Fruit fly (Drosophila melanogaster) whole organism, embryonic: Measurements from ENCODE around the gene Nrd1.
A peak's percentile ranks its signal among the peaks of the same experiment; 100 is the strongest.

Source experiments
- Antp ChIP-seq: fragments of 200-800 bp; sonication (Bioruptor generic); optimal IDR thresholded peaks from 3 replicates; lab custom pipeline; 2016; ENCODE audit warnings: missing biosample characterization, missing genetic modification characterization
- Atf-2 ChIP-seq: fragments of 200-800 bp; sonication (Bioruptor generic); optimal IDR thresholded peaks from 2 replicates; lab custom pipeline; 2016; ENCODE audit warnings: missing biosample characterization, missing genetic modification characterization
- Atf6 ChIP-seq: fragments of 200-800 bp; sonication (Bioruptor generic); IDR thresholded peaks from 2 replicates; pipeline ENCODE4 v1.3.6; 2022; ENCODE audit warnings: missing biosample characterization, missing genetic modification characterization
- Awh ChIP-seq: fragments of 200-800 bp; sonication (Bioruptor generic); IDR thresholded peaks from 2 replicates; pipeline ENCODE4, ENCODE4 v1.3.6; 2022; ENCODE audit warnings: missing biosample characterization, missing genetic modification characterization
- B-H2 ChIP-seq: fragments of 200-800 bp; sonication (Bioruptor generic); optimal IDR thresholded peaks from 2 replicates; lab custom pipeline; 2018; ENCODE audit warnings: missing biosample characterization, mild to moderate bottlenecking, missing genetic modification characterization
- CG10959 ChIP-seq: fragments of 200-800 bp; sonication (Bioruptor generic); IDR thresholded peaks from 2 replicates; pipeline ENCODE4 v1.3.6; 2022; ENCODE audit warnings: missing biosample characterization, missing genetic modification characterization
- CG1233 ChIP-seq: fragments of 200-800 bp; sonication (Bioruptor generic); optimal IDR thresholded peaks from 4 replicates; lab custom pipeline; 2018; ENCODE audit warnings: missing biosample characterization, mild to moderate bottlenecking, missing genetic modification characterization
- CG15514 ChIP-seq: fragments of 200-800 bp; sonication (Bioruptor generic); optimal IDR thresholded peaks from 3 replicates; lab custom pipeline; 2017; ENCODE audit warnings: missing biosample characterization, missing genetic modification characterization, mild to moderate bottlenecking, moderate library complexity, missing genetic modification reagents
- CG16815 ChIP-seq: fragments of 200-800 bp; sonication (Bioruptor generic); optimal IDR thresholded peaks from 3 replicates; lab custom pipeline; 2017; ENCODE audit warnings: missing biosample characterization, mild to moderate bottlenecking, missing genetic modification characterization
- CG18599 ChIP-seq: fragments of 200-800 bp; sonication (Bioruptor generic); optimal IDR thresholded peaks from 3 replicates; lab custom pipeline; 2017; ENCODE audit warnings: missing biosample characterization, missing genetic modification characterization, mild to moderate bottlenecking, moderate library complexity, missing genetic modification reagents
- CG30020 ChIP-seq: fragments of 200-800 bp; optimal IDR thresholded peaks from 2 replicates; lab custom pipeline; 2019; ENCODE audit warnings: missing biosample characterization, mild to moderate bottlenecking, missing genetic modification characterization, moderate library complexity
- CG3163 ChIP-seq: fragments of 200-800 bp; sonication (Bioruptor generic); optimal IDR thresholded peaks from 3 replicates; lab custom pipeline; 2016; ENCODE audit warnings: missing biosample characterization, missing genetic modification characterization
- CG34376 ChIP-seq: fragments of 200-800 bp; sonication (Bioruptor generic); optimal IDR thresholded peaks from 2 replicates; lab custom pipeline; 2018; ENCODE audit warnings: missing biosample characterization, mild to moderate bottlenecking, missing genetic modification characterization
- CG42726 ChIP-seq: fragments of 200-800 bp; sonication (Bioruptor generic); IDR thresholded peaks from 2 replicates; pipeline ENCODE4 v1.3.6; 2022; ENCODE audit warnings: missing biosample characterization, missing genetic modification characterization; ENCODE audit not compliant: partially characterized antibody
- CG4707 ChIP-seq: fragments of 200-800 bp; sonication (Bioruptor generic); optimal IDR thresholded peaks from 2 replicates; lab custom pipeline; 2018; ENCODE audit warnings: missing biosample characterization, mild to moderate bottlenecking, missing genetic modification characterization, moderate library complexity
- CG4730 ChIP-seq: fragments of 200-800 bp; sonication (Bioruptor generic); IDR thresholded peaks from 2 replicates; pipeline ENCODE4 v1.3.6; 2022; ENCODE audit warnings: missing biosample characterization, missing genetic modification characterization
- CG7372 ChIP-seq: fragments of 200-800 bp; sonication (Bioruptor generic); IDR thresholded peaks from 2 replicates; pipeline ENCODE4 v1.3.6; 2022; ENCODE audit warnings: missing biosample characterization, missing genetic modification characterization
- CG8290 ChIP-seq, 3 experiments: fragments of 200-800 bp; sonication (Bioruptor generic); optimal IDR thresholded peaks; 2 replicates each; lab custom pipeline; 2016 to 2019; ENCODE audit warnings: missing biosample characterization in 3 of 3, missing genetic modification characterization in 3 of 3, mild to moderate bottlenecking in 2 of 3, moderate library complexity in 1 of 3
- CG9215 ChIP-seq: fragments of 200-800 bp; sonication (Bioruptor generic); IDR thresholded peaks from 2 replicates; pipeline ENCODE4 v1.3.6; 2022; ENCODE audit warnings: missing biosample characterization, missing genetic modification characterization
- CG9817 ChIP-seq: fragments of 200-800 bp; sonication (Bioruptor generic); optimal IDR thresholded peaks from 2 replicates; lab custom pipeline; 2018; ENCODE audit warnings: missing biosample characterization, mild to moderate bottlenecking, missing genetic modification characterization, moderate library complexity
- CG9876 ChIP-seq: fragments of 200-800 bp; sonication (Bioruptor generic); optimal IDR thresholded peaks from 2 replicates; lab custom pipeline; 2016; ENCODE audit warnings: missing biosample characterization, missing genetic modification characterization
- Dp ChIP-seq: fragments of 200-800 bp; sonication (Bioruptor generic); optimal IDR thresholded peaks from 2 replicates; lab custom pipeline; 2018; ENCODE audit warnings: missing biosample characterization, mild to moderate bottlenecking, missing genetic modification characterization, moderate library complexity
- HHEX ChIP-seq: fragments of 200-800 bp; sonication (Bioruptor generic); optimal IDR thresholded peaks from 3 replicates; lab custom pipeline; 2017; ENCODE audit warnings: missing biosample characterization, mild to moderate bottlenecking, missing genetic modification characterization, missing genetic modification reagents
- HmgZ ChIP-seq: fragments of 200-800 bp; sonication (Bioruptor generic); optimal IDR thresholded peaks from 2 replicates; lab custom pipeline; 2018; ENCODE audit warnings: missing biosample characterization, mild to moderate bottlenecking, missing genetic modification characterization
- MESR4 ChIP-seq: fragments of 200-800 bp; sonication (Bioruptor generic); optimal IDR thresholded peaks from 2 replicates; lab custom pipeline; 2018; ENCODE audit warnings: missing biosample characterization, mild to moderate bottlenecking, missing genetic modification characterization, moderate library complexity
- NFAT ChIP-seq: fragments of 200-800 bp; sonication (Bioruptor generic); IDR thresholded peaks from 2 replicates; pipeline ENCODE4 v1.3.6; 2022; ENCODE audit warnings: missing biosample characterization, missing genetic modification characterization
- NfI ChIP-seq: fragments of 200-800 bp; sonication (Bioruptor generic); optimal IDR thresholded peaks from 3 replicates; lab custom pipeline; 2018; ENCODE audit warnings: missing biosample characterization, mild to moderate bottlenecking, missing genetic modification characterization, moderate library complexity
- Pdp1 ChIP-seq, 2 experiments: fragments of 200-800 bp; sonication (Bioruptor generic); optimal IDR thresholded peaks; 3 replicates each; lab custom pipeline; 2016; ENCODE audit warnings: missing biosample characterization in 2 of 2, missing genetic modification characterization in 2 of 2, mild to moderate bottlenecking in 1 of 2, moderate library complexity in 1 of 2
- Scr ChIP-seq: fragments of 200-800 bp; sonication (Bioruptor generic); IDR thresholded peaks from 2 replicates; pipeline ENCODE4 v1.3.6; 2022; ENCODE audit warnings: missing biosample characterization, missing genetic modification characterization; ENCODE audit not compliant: partially characterized antibody
- Ssrp ChIP-seq: fragments of 200-800 bp; sonication (Bioruptor generic); optimal IDR thresholded peaks from 2 replicates; lab custom pipeline; 2018; ENCODE audit warnings: missing biosample characterization, mild to moderate bottlenecking, missing genetic modification characterization, moderate library complexity
- Usf ChIP-seq: fragments of 200-800 bp; sonication (Bioruptor generic); optimal IDR thresholded peaks from 2 replicates; lab custom pipeline; 2017; ENCODE audit warnings: missing genotype, missing biosample characterization, missing genetic modification characterization
- ab ChIP-seq: fragments of 200-800 bp; sonication (Bioruptor generic); optimal IDR thresholded peaks from 2 replicates; lab custom pipeline; 2016; ENCODE audit warnings: missing biosample characterization, missing genetic modification characterization
- abd-A ChIP-seq: fragments of 200-800 bp; sonication (Bioruptor generic); optimal IDR thresholded peaks from 3 replicates; lab custom pipeline; 2019; ENCODE audit warnings: missing biosample characterization, mild to moderate bottlenecking, missing genetic modification characterization, moderate library complexity
- al ChIP-seq: fragments of 200-800 bp; sonication (Bioruptor generic); IDR thresholded peaks from 2 replicates; pipeline ENCODE4 v1.3.6; 2022; ENCODE audit warnings: missing biosample characterization, missing genetic modification characterization
- amos ChIP-seq: fragments of 200-800 bp; sonication (Bioruptor generic); IDR thresholded peaks from 2 replicates; pipeline ENCODE4 v1.3.6; 2022; ENCODE audit warnings: missing biosample characterization, missing genetic modification characterization; ENCODE audit not compliant: partially characterized antibody
- az2 ChIP-seq: fragments of 200-800 bp; sonication (Bioruptor generic); optimal IDR thresholded peaks from 3 replicates; lab custom pipeline; 2016; ENCODE audit warnings: missing biosample characterization, missing genetic modification characterization
- dm ChIP-seq: fragments of 200-800 bp; sonication (Bioruptor generic); optimal IDR thresholded peaks from 3 replicates; lab custom pipeline; 2016; ENCODE audit warnings: missing biosample characterization, missing genetic modification characterization
- dmrt11E ChIP-seq: fragments of 200-800 bp; sonication (Bioruptor generic); optimal IDR thresholded peaks from 3 replicates; lab custom pipeline; 2018; ENCODE audit warnings: missing biosample characterization, mild to moderate bottlenecking, missing genetic modification characterization, moderate library complexity
- fu2 ChIP-seq: fragments of 200-800 bp; sonication (Bioruptor generic); optimal IDR thresholded peaks from 2 replicates; lab custom pipeline; 2016; ENCODE audit warnings: missing biosample characterization, missing genetic modification characterization
- lbe ChIP-seq: fragments of 200-800 bp; sonication (Bioruptor generic); optimal IDR thresholded peaks from 2 replicates; lab custom pipeline; 2016; ENCODE audit warnings: missing biosample characterization, mild to moderate bottlenecking, missing genetic modification characterization
- lmd ChIP-seq: fragments of 200-800 bp; sonication (Bioruptor generic); IDR thresholded peaks from 2 replicates; pipeline ENCODE4 v1.3.6; 2022; ENCODE audit warnings: missing biosample characterization, missing genetic modification characterization
- mam ChIP-seq: fragments of 200-800 bp; sonication (Bioruptor generic); optimal IDR thresholded peaks from 3 replicates; lab custom pipeline; 2016; ENCODE audit warnings: missing biosample characterization, missing genetic modification characterization
- mirr ChIP-seq: fragments of 200-800 bp; sonication (Bioruptor generic); optimal IDR thresholded peaks from 3 replicates; lab custom pipeline; 2018; ENCODE audit warnings: missing biosample characterization, mild to moderate bottlenecking, missing genetic modification characterization
- mld ChIP-seq: fragments of 200-800 bp; sonication (Bioruptor generic); IDR thresholded peaks from 3 replicates; pipeline ENCODE4 v1.3.6; 2022; ENCODE audit warnings: missing biosample characterization, missing genetic modification characterization; ENCODE audit not compliant: partially characterized antibody
- pum ChIP-seq: fragments of 200-800 bp; sonication (Bioruptor generic); optimal IDR thresholded peaks from 2 replicates; lab custom pipeline; 2016; ENCODE audit warnings: missing biosample characterization, missing genetic modification characterization
- salm ChIP-seq: fragments of 200-800 bp; sonication (Bioruptor generic); optimal IDR thresholded peaks from 2 replicates; lab custom pipeline; 2018; ENCODE audit warnings: missing biosample characterization, mild to moderate bottlenecking, missing genetic modification characterization
- shn ChIP-seq: fragments of 200-800 bp; sonication (Bioruptor generic); optimal IDR thresholded peaks from 3 replicates; lab custom pipeline; 2016; ENCODE audit warnings: missing biosample characterization, missing genetic modification characterization
- sob ChIP-seq: fragments of 200-800 bp; sonication (Bioruptor generic); IDR thresholded peaks from 2 replicates; pipeline ENCODE4 v1.3.6; 2022; ENCODE audit warnings: missing biosample characterization, missing genetic modification characterization
- unc-4 ChIP-seq: fragments of 200-800 bp; sonication (Bioruptor generic); IDR thresholded peaks from 2 replicates; pipeline ENCODE4 v1.3.6; 2022; ENCODE audit warnings: missing biosample characterization, missing genetic modification characterization; ENCODE audit not compliant: partially characterized antibody
- usp ChIP-seq: fragments of >200 bp; optimal IDR thresholded peaks from 2 replicates; lab custom pipeline; 2017; ENCODE audit warnings: missing biosample characterization, missing genetic modification characterization
- zfh1 ChIP-seq: fragments of 200-800 bp; sonication (Bioruptor generic); IDR thresholded peaks from 3 replicates; pipeline ENCODE4 v1.3.6; 2022; ENCODE audit warnings: missing biosample characterization, missing genetic modification characterization

The Nrd1 gene

DNA sequence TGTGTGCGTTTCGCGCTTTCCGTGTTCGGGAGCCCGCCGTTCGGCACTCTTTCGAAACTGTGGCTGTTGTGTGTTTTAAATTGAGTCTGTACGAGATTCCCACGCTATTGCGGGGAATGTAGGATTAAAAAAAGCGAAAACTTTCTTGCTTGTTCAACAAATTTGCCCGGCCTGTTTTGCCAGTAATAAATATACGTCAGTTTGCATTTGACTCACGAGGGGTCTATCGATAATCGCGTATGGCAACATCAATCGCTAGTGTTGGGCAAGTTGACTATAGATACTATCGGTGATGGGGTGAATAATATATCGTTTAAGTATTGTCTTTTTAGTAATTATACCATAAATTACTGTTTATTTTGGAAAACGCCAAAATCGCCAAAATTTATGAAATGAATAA, 36.5 kb upstream of the Nrd1 start, which contains the start of gene Upf1 (continued):
- no peak for TF ChIP-seq zfh1 (GFP tag; lab: Robert Waterston, UW)
- TF ChIP-seq mam (GFP tag; lab: Kevin White, UChicago), result peak; percentile 30
- TF ChIP-seq amos (GFP tag; lab: Robert Waterston, UW), result peak; percentile 94
- TF ChIP-seq fu2 (GFP tag; lab: Kevin White, UChicago), result no peak
- TF ChIP-seq mld (GFP tag; lab: Robert Waterston, UW), result peak; percentile 92
- TF ChIP-seq Ssrp, result no peak
- TF ChIP-seq CG8290 (GFP tag; optimal IDR thresholded peaks at IDR 0.05; lab: Kevin White, UChicago), result peak; percentile 30
- no peak for TF ChIP-seq CG8290 (tag; optimal IDR thresholded peaks at IDR 0.05; lab: Kevin White, UChicago)
- TF ChIP-seq Atf6 (GFP tag; lab: Robert Waterston, UW), result no peak
- no peak for TF ChIP-seq CG1233 (GFP tag; lab: Kevin White, UChicago)
- TF ChIP-seq ab (GFP tag; lab: Kevin White, UChicago), result no peak
- TF ChIP-seq unc-4, result peak; percentile 85
- no peak for TF ChIP-seq CG16815 (GFP tag; lab: Kevin White, UChicago)
- no peak for TF ChIP-seq Pdp1 (GFP tag; optimal IDR thresholded peaks at IDR 0.05; lab: Kevin White, UChicago)
- TF ChIP-seq mirr (GFP tag; lab: Kevin White, UChicago), result no peak
- TF ChIP-seq B-H2 (GFP tag; lab: Kevin White, UChicago), result no peak
- TF ChIP-seq CG30020 (tag; lab: Kevin White, UChicago), result peak; percentile 49
- no peak for TF ChIP-seq Antp (GFP tag; lab: Kevin White, UChicago)
- no peak for TF ChIP-seq CG7372 (GFP tag; lab: Robert Waterston, UW)
- TF ChIP-seq sob (GFP tag; lab: Robert Waterston, UW), result no peak; the same call in 1 of the 2 replicates
- peak; percentile 15 for TF ChIP-seq dm (GFP tag; lab: Kevin White, UChicago)
- no peak for TF ChIP-seq lbe
- peak; percentile 19 for TF ChIP-seq Dp
- no peak for TF ChIP-seq HHEX
- TF ChIP-seq dmrt11E (tag; lab: Kevin White, UChicago), result no peak
- 0 out of 2 replicates have a peak, but pooled peaks have one; percentile 26 for TF ChIP-seq al (GFP tag; lab: Robert Waterston, UW)
- no peak for TF ChIP-seq Usf
- no peak for TF ChIP-seq CG18599 (GFP tag; lab: Kevin White, UChicago)
- TF ChIP-seq CG9876 (GFP tag; lab: Kevin White, UChicago), result no peak
- no peak for TF ChIP-seq CG9215
- no peak for TF ChIP-seq CG10959 (GFP tag; lab: Robert Waterston, UW)
- TF ChIP-seq CG3163 (GFP tag; lab: Kevin White, UChicago), result no peak
- TF ChIP-seq salm (tag; lab: Kevin White, UChicago), result no peak
- TF ChIP-seq shn (GFP tag; lab: Kevin White, UChicago), result no peak
- TF ChIP-seq Scr (GFP tag; lab: Robert Waterston, UW), result peak; percentile 90
- TF ChIP-seq NfI (GFP tag; lab: Kevin White, UChicago), result no peak
- peak; percentile 88 for TF ChIP-seq CG42726 (GFP tag; lab: Robert Waterston, UW)
- no peak for TF ChIP-seq pum
- TF ChIP-seq Awh (GFP tag; lab: Robert Waterston, UW), result no peak
- TF ChIP-seq CG15514 (GFP tag; lab: Kevin White, UChicago), result peak; percentile 25
- TF ChIP-seq lmd (GFP tag; lab: Robert Waterston, UW), result no peak
- TF ChIP-seq CG4730, result no peak
- TF ChIP-seq HmgZ (tag; lab: Kevin White, UChicago), result peak; percentile 49
- TF ChIP-seq Atf-2 (GFP tag; lab: Kevin White, UChicago), result no peak
- peak; percentile 59 for TF ChIP-seq MESR4 (GFP tag; lab: Kevin White, UChicago)
- no peak for TF ChIP-seq CG4707 (GFP tag; lab: Kevin White, UChicago)
- no peak for TF ChIP-seq az2
- TF ChIP-seq CG9817, result no peak
- no peak for TF ChIP-seq CG34376 (GFP tag; lab: Kevin White, UChicago)
- no peak for TF ChIP-seq abd-A (tag; lab: Kevin White, UChicago)
- no peak for TF ChIP-seq usp
- TF ChIP-seq NFAT (GFP tag; lab: Robert Waterston, UW), result no peak
